Worm (Caenorhabditis elegans): ENCODE results near the gene K09C4.4.

K09C4.4 gene

DNA sequence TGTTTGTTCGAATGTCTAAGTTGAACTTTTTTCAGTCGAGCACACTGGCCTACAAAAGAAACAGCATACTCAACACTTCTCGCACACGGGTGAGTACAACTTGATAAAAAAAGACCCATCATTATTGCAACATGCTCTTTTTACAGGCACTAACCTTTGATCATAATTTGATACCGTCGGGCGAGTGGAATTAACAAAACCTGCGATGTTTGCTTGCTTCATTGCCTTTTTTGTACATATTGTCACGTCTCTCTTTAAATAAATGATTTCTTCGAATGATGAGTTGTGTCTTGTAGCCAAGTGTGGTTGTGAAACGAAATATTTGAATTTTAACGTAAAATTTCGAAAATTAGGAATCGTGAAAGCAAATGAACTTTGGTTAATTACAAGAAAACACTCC, 3.8 kb upstream of the K09C4.4 start:
- TF ChIP-seq pqm-1 (tag; optimal IDR thresholded peaks at IDR 0.05) = peak; percentile 92
- no peak for TF ChIP-seq egl-27 (tag; optimal IDR thresholded peaks at IDR 0.05)
- TF ChIP-seq pha-4 (tag; optimal IDR thresholded peaks at IDR 0.05) = peak; percentile 58
- peak; percentile 78 for TF ChIP-seq elt-2 (tag; optimal IDR thresholded peaks at IDR 0.05)
- TF ChIP-seq egl-5 (tag; optimal IDR thresholded peaks at IDR 0.05) = no peak

DNA sequence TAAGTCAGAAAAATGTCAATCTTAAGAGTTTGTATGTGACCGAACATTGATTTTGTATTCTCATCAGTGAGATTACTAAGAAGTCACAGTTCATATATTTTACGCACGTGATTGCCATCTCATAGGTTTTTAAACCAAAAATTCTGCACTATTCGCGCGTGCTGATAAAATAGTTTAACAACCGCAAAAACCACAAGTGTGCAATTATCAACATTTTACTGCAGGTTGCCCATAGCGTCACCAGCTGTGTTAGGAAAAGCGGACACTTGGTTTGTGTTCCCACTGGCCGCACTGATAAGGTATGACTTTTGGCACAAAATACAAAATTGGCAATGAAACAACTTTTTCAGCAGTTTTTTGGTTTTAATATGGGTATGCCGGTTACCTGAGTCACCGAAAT, 864 bp downstream of the K09C4.4 start:
- TF ChIP-seq nhr-77 (tag; optimal IDR thresholded peaks at IDR 0.05) (no peak), nhr-12 (tag; optimal IDR thresholded peaks at IDR 0.05) (no peak), nhr-25 (tag; optimal IDR thresholded peaks at IDR 0.05) (no peak), nhr-23 (tag; optimal IDR thresholded peaks at IDR 0.05) (no peak), elt-1 (tag; optimal IDR thresholded peaks at IDR 0.05) (no peak), ama-1 (optimal IDR thresholded peaks at IDR 0.05) (no peak), elt-2 (tag; optimal IDR thresholded peaks at IDR 0.05) (peak; percentile 96), pha-4 (tag; optimal IDR thresholded peaks at IDR 0.05) (peak; percentile 45), zag-1 (tag; optimal IDR thresholded peaks at IDR 0.05) (no peak), ceh-82 (tag; optimal IDR thresholded peaks at IDR 0.05) (no peak), ztf-4 (tag; optimal IDR thresholded peaks at IDR 0.05) (no peak), fkh-10 (GFP tag; optimal IDR thresholded peaks at IDR 0.05) (no peak), pqm-1 (tag; optimal IDR thresholded peaks at IDR 0.05) (peak; percentile 98), egl-5 (tag; optimal IDR thresholded peaks at IDR 0.05) (no peak), ceh-28 (tag; optimal IDR thresholded peaks at IDR 0.05) (no peak), egl-27 (tag; optimal IDR thresholded peaks at IDR 0.05) (no peak), nhr-67 (tag; optimal IDR thresholded peaks at IDR 0.05) (no peak), nhr-11 (tag; optimal IDR thresholded peaks at IDR 0.05) (no peak), lin-39 (tag; optimal IDR thresholded peaks at IDR 0.05) (no peak), snpc-4 (tag; optimal IDR thresholded peaks at IDR 0.05) (no peak), jun-1 (tag; optimal IDR thresholded peaks at IDR 0.05) (peak; percentile 83)

- TF ChIP-seq ZK546.5 (tag; optimal IDR thresholded peaks at IDR 0.05) (no peak), ama-1 (optimal IDR thresholded peaks at IDR 0.05) (no peak), daf-12 (tag; optimal IDR thresholded peaks at IDR 0.05) (no peak), jun-1 (tag; optimal IDR thresholded peaks at IDR 0.05) (no peak), nhr-67 (tag; optimal IDR thresholded peaks at IDR 0.05) (no peak), unc-39 (tag; optimal IDR thresholded peaks at IDR 0.05) (no peak)
Observed at ce11 chrX:3291948-3292347, 2.7 kb downstream of the K09C4.4 start.

DNA sequence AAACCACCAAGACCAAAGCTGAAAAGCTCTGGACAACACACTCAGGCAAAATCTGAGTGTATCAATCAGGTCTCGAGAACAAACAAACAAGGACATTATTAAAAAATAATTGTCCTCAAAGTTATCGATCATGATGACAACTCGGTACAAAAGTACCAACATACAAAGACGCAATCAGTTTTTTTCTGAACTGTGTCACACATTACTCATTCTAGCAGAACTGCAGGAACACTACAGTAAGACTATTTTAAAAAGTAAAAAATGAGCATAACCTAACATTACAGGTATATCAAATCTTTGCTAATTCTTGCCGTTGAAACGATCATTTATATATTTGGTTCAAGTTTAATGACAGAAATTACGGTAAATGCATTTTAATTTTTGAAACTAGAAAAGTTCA, 6.9 kb downstream of the K09C4.4 start, which contains the start of gene K09C4.2:
TSS of gene K09C4.2 (plus strand) at position 301 of the 400 bp plus-strand sequence.
- TF ChIP-seq elt-1 (tag; optimal IDR thresholded peaks at IDR 0.05) = no peak
- TF ChIP-seq nhr-237 (tag; optimal IDR thresholded peaks at IDR 0.05) = no peak
- TF ChIP-seq eor-1 (tag; optimal IDR thresholded peaks at IDR 0.05) = no peak
- no peak for TF ChIP-seq skn-1 (tag; optimal IDR thresholded peaks at IDR 0.05)
- TF ChIP-seq ceh-9 (tag; optimal IDR thresholded peaks at IDR 0.05) = no peak
- no peak for TF ChIP-seq nhr-43 (tag; optimal IDR thresholded peaks at IDR 0.05; ENCODE audit: poor library complexity, severe bottlenecking)
- no peak for TF ChIP-seq nhr-23 (tag; optimal IDR thresholded peaks at IDR 0.05)
- TF ChIP-seq daf-12 (tag; optimal IDR thresholded peaks at IDR 0.05) = no peak
- TF ChIP-seq nhr-28 (tag; optimal IDR thresholded peaks at IDR 0.05) = no peak
- no peak for TF ChIP-seq fos-1 (tag; optimal IDR thresholded peaks at IDR 0.05)
- TF ChIP-seq ceh-28 (tag; optimal IDR thresholded peaks at IDR 0.05) = no peak
- no peak for TF ChIP-seq ceh-16 (tag; optimal IDR thresholded peaks at IDR 0.05)
- TF ChIP-seq aly-2 (tag; optimal IDR thresholded peaks at IDR 0.05) = no peak
- no peak for TF ChIP-seq lin-15B (tag; optimal IDR thresholded peaks at IDR 0.05)
- no peak for TF ChIP-seq nhr-76 (tag; optimal IDR thresholded peaks at IDR 0.05)
- TF ChIP-seq nhr-67 (tag; optimal IDR thresholded peaks at IDR 0.05) = no peak
- TF ChIP-seq snpc-4 (tag; optimal IDR thresholded peaks at IDR 0.05) = no peak
- no peak for TF ChIP-seq lin-39 (tag; optimal IDR thresholded peaks at IDR 0.05)

DNA sequence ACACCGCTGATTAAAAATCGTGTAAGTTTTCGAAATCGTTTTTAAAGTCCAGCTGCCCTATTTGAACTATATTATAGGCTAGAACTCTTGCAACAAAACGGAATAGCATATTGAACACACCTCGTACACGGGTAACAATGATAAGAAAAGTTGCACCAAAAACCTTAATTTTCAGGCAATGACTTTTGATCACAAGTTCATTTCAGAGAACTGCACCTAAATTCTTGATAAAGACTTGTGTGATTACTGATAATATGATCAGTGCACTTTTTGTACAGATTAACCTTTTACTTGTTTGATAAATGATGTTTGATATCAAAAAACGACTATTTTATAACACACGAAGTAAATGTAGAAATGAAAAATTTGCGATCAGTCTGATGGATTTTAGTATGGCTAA, 8.5 kb downstream of the K09C4.4 start:
- peak; percentile 87 for TF ChIP-seq pqm-1 (tag; optimal IDR thresholded peaks at IDR 0.05)
- peak; percentile 88 for TF ChIP-seq elt-2 (tag; optimal IDR thresholded peaks at IDR 0.05)
- TF ChIP-seq ZK546.5 (tag; optimal IDR thresholded peaks at IDR 0.05) = no peak

Data from whole organism, L3 larva.